Fruit fly (Drosophila melanogaster): ENCODE results near the gene Cdk12.

The Cdk12 gene

dm6 chr3L:21533270-21533948, 17.3 kb downstream of the Cdk12 start, which contains the start of gene Mkrn1:
Gene Mkrn1, minus strand, starts transcription at chr3L:21533713.
- TF ChIP-seq psq (optimal IDR thresholded peaks at IDR 0.05) (no peak), Sin3A (optimal IDR thresholded peaks at IDR 0.05) (no peak), ttk (optimal IDR thresholded peaks at IDR 0.05) (no peak), insv (optimal IDR thresholded peaks at IDR 0.05) (no peak)

DNA sequence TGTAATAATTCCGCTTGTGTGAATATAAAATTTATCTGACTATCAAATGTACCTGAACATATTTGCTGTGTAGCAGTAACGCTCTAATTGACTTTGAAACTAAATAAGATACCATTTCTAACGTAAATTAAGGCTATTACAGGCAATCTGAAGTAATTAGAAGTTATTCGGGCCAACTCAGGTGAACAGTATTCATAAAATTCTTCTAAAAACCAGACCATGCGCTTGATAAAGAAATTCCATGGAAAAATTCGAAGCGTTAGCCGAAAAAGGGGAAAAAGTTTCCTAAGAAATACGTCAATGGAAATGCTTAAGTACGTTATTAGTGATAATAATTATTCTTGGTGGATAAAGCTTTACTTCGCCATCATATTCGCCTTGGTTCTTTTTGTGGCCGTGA, 18.3 kb downstream of the Cdk12 start, which contains the start of gene ppk5:
Gene ppk5, plus strand, starts transcription at position 301 of the 400 bp plus-strand sequence.
- TF ChIP-seq psq (optimal IDR thresholded peaks at IDR 0.05) (no peak), h (optimal IDR thresholded peaks at IDR 0.05) (no peak), insv (optimal IDR thresholded peaks at IDR 0.05) (no peak), Myc (optimal IDR thresholded peaks at IDR 0.05) (no peak), ttk (optimal IDR thresholded peaks at IDR 0.05) (no peak), Sin3A (optimal IDR thresholded peaks at IDR 0.05) (no peak)

dm6 chr3L:21536857-21537256, 20.8 kb downstream of the Cdk12 start, which contains the start of gene Rpn10:
Gene Rpn10, plus strand, starts transcription at chr3L:21537000.
- no peak for TF ChIP-seq psq (optimal IDR thresholded peaks at IDR 0.05)
- no peak for TF ChIP-seq h (optimal IDR thresholded peaks at IDR 0.05)
- no peak for TF ChIP-seq Sin3A (optimal IDR thresholded peaks at IDR 0.05)
- no peak for TF ChIP-seq ttk (optimal IDR thresholded peaks at IDR 0.05)

dm6 chr3L:21538893-21539244, 22.8 kb downstream of the Cdk12 start:
- TF ChIP-seq Sin3A (optimal IDR thresholded peaks at IDR 0.05) (no peak), ttk (optimal IDR thresholded peaks at IDR 0.05) (no peak), h (optimal IDR thresholded peaks at IDR 0.05) (no peak), Myc (optimal IDR thresholded peaks at IDR 0.05) (no peak), psq (optimal IDR thresholded peaks at IDR 0.05) (no peak), insv (optimal IDR thresholded peaks at IDR 0.05) (no peak)

DNA sequence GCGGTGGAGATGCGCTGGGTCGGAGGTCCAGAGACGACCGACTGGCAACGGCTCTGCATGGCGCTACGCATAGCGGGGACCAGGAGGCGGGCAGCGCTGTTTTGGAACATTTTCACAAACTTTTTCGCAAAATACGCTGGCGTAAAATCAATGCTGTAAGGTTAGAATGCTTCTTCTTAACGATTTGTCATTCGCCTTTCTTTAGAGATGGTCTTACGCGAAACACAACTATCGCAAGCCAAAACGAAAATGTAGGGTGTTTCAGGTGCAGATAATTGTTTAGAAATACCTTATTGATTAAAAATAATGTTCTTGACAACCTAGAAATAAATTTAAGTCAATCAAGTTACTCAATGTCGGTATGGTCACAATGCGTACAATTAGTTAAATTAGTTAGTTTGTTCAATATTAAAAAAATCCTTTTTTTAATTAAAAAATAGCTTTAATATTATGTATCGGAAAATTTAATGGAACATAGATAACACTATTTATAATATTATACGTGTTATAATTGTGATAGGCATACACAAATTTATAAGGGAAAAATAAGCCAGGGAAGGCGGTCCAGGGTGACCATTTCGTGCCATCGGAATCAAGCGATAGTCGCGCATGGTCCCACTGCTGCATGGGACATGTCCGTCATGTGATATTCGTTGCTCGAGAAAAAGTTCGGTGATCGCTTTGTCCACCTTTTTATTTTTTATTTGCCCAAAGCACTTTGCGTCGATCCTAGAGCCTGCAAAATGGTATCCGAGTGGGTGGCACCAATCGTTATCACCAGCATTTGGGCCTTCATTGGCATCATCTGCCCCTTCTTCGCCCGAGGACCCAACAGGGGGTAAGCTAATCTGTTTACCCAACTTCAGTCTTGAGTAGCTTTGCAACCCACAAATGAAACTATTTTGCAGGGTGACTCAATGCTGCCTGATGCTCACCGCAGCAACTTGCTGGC, 23.4 kb downstream of the Cdk12 start, which contains the start of the genes COX8 and VhaM9.7-b:
Gene COX8, minus strand, starts transcription at position 203 of the 952 bp plus-strand sequence.
Gene VhaM9.7-b, plus strand, starts transcription at position 618 of the 952 bp plus-strand sequence.
- TF ChIP-seq insv (optimal IDR thresholded peaks at IDR 0.05): no peak
- TF ChIP-seq psq (optimal IDR thresholded peaks at IDR 0.05): no peak
- no peak for TF ChIP-seq Sin3A (optimal IDR thresholded peaks at IDR 0.05)
- no peak for TF ChIP-seq Myc (optimal IDR thresholded peaks at IDR 0.05)
- TF ChIP-seq h (optimal IDR thresholded peaks at IDR 0.05): no peak
- no peak for TF ChIP-seq ttk (optimal IDR thresholded peaks at IDR 0.05)

- TF ChIP-seq psq (optimal IDR thresholded peaks at IDR 0.05): no peak
Observed at dm6 chr3L:21542059-21542458, 26.0 kb downstream of the Cdk12 start, which contains the start of gene CG33290. Gene CG33290, plus strand, starts transcription at chr3L:21542359.

- TF ChIP-seq ttk (optimal IDR thresholded peaks at IDR 0.05): no peak
- TF ChIP-seq h (optimal IDR thresholded peaks at IDR 0.05): no peak
- no peak for TF ChIP-seq insv (optimal IDR thresholded peaks at IDR 0.05)
- no peak for TF ChIP-seq psq (optimal IDR thresholded peaks at IDR 0.05)
- TF ChIP-seq Sin3A (optimal IDR thresholded peaks at IDR 0.05): no peak
Observed at dm6 chr3L:21554752-21555151, 38.6 kb downstream of the Cdk12 start, which contains the start of gene Wnk. Gene Wnk, minus strand, starts transcription at chr3L:21554928.

DNA sequence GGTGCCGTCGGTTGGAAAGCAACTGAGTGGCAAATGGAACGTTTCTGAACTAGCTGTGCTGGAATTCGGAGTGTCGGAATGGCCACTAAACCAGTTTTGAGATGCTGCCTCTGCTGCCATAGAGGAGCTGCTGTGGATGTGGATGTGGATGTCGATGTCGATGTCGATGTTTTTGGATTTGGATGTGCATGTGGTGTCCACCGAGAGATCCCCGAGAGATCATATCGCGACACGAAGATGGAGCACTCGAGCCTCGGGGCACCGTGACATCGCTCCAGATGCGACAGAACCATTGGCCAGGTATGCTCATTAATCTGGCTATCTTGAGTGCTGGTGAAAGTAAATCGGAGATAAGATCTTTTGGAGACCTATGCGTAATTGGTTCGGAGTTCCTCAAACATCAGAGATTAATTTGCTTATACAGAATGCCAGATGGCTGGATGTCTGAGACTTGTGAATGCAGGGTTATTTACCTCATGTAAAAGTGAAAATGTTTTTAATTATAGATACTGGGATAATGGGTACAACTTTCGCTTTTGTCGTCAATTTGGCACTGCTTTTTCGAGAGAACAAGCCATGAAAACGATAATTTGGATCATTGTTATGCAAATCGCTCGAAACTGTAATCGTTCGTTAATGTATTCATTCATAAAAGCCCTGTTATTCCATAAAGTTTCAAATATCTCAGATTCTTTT, 42.2 kb downstream of the Cdk12 start, which contains the start of gene CG7173:
Gene CG7173, minus strand, starts transcription at position 51 of the 696 bp plus-strand sequence.
- TF ChIP-seq psq (optimal IDR thresholded peaks at IDR 0.05) (no peak), ttk (optimal IDR thresholded peaks at IDR 0.05) (no peak), insv (optimal IDR thresholded peaks at IDR 0.05) (no peak), Myc (optimal IDR thresholded peaks at IDR 0.05) (no peak), Sin3A (optimal IDR thresholded peaks at IDR 0.05) (no peak), h (optimal IDR thresholded peaks at IDR 0.05) (no peak)

DNA sequence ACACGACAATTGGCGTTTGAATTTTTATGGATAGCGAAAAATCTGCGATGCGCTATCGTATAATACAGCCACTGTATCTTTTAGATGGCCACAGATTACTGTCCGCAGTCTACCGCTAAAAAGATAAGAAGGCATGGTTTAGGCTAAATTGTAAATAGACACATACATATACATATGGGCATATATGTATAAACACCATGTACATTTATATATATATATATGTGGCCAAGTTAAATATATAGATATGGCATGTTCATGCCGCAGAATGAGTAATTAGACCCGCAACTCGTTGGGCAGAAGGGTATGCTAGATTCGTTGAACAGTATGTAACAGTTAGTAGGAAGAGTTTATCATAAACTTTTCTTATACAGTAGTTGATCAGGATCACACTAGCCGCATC, 46.0 kb downstream of the Cdk12 start, which contains the start of gene CapaR:
Gene CapaR, minus strand, starts transcription at position 101 of the 400 bp plus-strand sequence.
- TF ChIP-seq Myc (optimal IDR thresholded peaks at IDR 0.05) (no peak), h (optimal IDR thresholded peaks at IDR 0.05) (no peak), Sin3A (optimal IDR thresholded peaks at IDR 0.05) (no peak), ttk (optimal IDR thresholded peaks at IDR 0.05) (no peak), psq (optimal IDR thresholded peaks at IDR 0.05) (no peak), insv (optimal IDR thresholded peaks at IDR 0.05) (no peak)

DNA sequence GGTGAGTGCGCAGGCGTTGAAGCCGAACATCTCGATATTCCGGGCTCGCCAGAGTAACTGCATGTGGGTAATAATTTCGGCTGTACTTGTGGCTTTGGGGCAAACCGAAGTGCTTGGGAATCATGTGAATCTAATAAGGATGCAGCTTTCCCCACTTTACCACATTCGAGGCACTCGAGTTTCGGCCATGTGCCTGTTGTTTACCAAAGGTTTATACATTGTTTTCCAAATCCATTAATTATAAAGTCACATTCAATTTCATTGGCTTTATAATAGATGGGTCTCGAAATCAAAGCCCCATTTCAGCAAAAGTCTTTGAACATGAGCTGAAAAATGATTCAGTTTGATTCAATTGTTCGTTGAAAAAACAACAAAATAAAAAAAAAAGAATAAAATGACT, 49.0 kb downstream of the Cdk12 start, which contains the start of gene CG7634:
Gene CG7634, plus strand, starts transcription at position 301 of the 400 bp plus-strand sequence.
- no peak for TF ChIP-seq h (optimal IDR thresholded peaks at IDR 0.05)
- TF ChIP-seq Sin3A (optimal IDR thresholded peaks at IDR 0.05): no peak
- no peak for TF ChIP-seq ttk (optimal IDR thresholded peaks at IDR 0.05)
- no peak for TF ChIP-seq psq (optimal IDR thresholded peaks at IDR 0.05)
- TF ChIP-seq insv (optimal IDR thresholded peaks at IDR 0.05): no peak
- no peak for TF ChIP-seq Myc (optimal IDR thresholded peaks at IDR 0.05)

DNA sequence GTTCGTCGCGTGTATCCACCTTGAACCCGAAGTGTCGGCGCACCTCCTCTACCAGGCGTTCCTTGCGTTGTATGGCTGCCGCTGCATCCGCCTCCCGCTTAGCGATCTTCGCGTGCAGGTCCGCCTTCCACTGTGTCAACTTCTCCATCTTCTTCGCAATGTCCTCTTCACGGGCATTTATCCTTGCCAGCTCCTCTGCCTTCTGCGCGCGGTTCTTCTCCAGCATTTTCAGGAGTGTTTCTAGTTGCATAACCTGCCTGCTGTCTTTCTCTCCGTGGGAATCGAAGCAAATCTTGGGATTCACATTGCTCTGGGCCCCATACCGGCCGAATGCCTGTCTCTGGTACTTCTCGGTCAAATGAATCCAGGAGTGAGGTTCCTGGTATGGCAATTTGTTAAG, 52.1 kb downstream of the Cdk12 start:
- TF ChIP-seq Myc (optimal IDR thresholded peaks at IDR 0.05) (no peak), h (optimal IDR thresholded peaks at IDR 0.05) (no peak), Sin3A (optimal IDR thresholded peaks at IDR 0.05) (no peak), psq (optimal IDR thresholded peaks at IDR 0.05) (no peak), ttk (optimal IDR thresholded peaks at IDR 0.05) (no peak), insv (optimal IDR thresholded peaks at IDR 0.05) (no peak)
